Fruit fly (Drosophila melanogaster) whole organism, embryonic: ENCODE results near the gene ATPsynB.
A peak's percentile ranks its signal among the peaks of the same experiment; 100 is the strongest.

Experiments used
- Atf6 ChIP-seq: fragments of 200-800 bp; sonication (Bioruptor generic); IDR thresholded peaks from 2 replicates; pipeline ENCODE4 v1.3.6; 2022; ENCODE audit warnings: missing biosample characterization, missing genetic modification characterization
- C15 ChIP-seq: fragments of 200-800 bp; sonication (Bioruptor generic); IDR thresholded peaks from 3 replicates; pipeline ENCODE4 v1.3.6; 2022; ENCODE audit warnings: missing biosample characterization, missing genetic modification characterization
- CG10366 ChIP-seq: fragments of 200-800 bp; sonication (Bioruptor generic); IDR thresholded peaks from 2 replicates; pipeline ENCODE4 v1.3.6; 2022; ENCODE audit warnings: missing biosample characterization, missing genetic modification characterization
- CG10431 ChIP-seq: fragments of 200-800 bp; sonication (Bioruptor generic); optimal IDR thresholded peaks from 3 replicates; lab custom pipeline; 2018; ENCODE audit warnings: missing biosample characterization, mild to moderate bottlenecking, missing genetic modification characterization
- CG10543 ChIP-seq: fragments of 200-800 bp; sonication (Bioruptor generic); optimal IDR thresholded peaks from 3 replicates; lab custom pipeline; 2017; ENCODE audit warnings: missing biosample characterization, mild to moderate bottlenecking, missing genetic modification characterization, moderate library complexity
- CG10959 ChIP-seq: fragments of 200-800 bp; sonication (Bioruptor generic); IDR thresholded peaks from 2 replicates; pipeline ENCODE4 v1.3.6; 2022; ENCODE audit warnings: missing biosample characterization, missing genetic modification characterization
- CG11247 ChIP-seq: fragments of 200-800 bp; sonication (Bioruptor generic); IDR thresholded peaks from 2 replicates; pipeline ENCODE4 v1.3.6; 2022; ENCODE audit warnings: missing biosample characterization, missing genetic modification characterization
- CG12659 ChIP-seq: fragments of 200-800 bp; sonication (Bioruptor generic); optimal IDR thresholded peaks from 3 replicates; lab custom pipeline; 2017; ENCODE audit warnings: mild to moderate bottlenecking, missing biosample characterization, missing genetic modification reagents, missing genetic modification characterization
- CG13287 ChIP-seq: fragments of 200-800 bp; sonication (Bioruptor generic); IDR thresholded peaks from 2 replicates; pipeline ENCODE4 v1.3.6; 2022; ENCODE audit warnings: missing biosample characterization, missing genetic modification characterization; ENCODE audit not compliant: partially characterized antibody
- CG13624 ChIP-seq: fragments of 200-800 bp; sonication (Bioruptor generic); optimal IDR thresholded peaks from 2 replicates; lab custom pipeline; 2016; ENCODE audit warnings: missing biosample characterization, missing genetic modification characterization
- CG13775 ChIP-seq: fragments of 200-800 bp; sonication (Bioruptor generic); optimal IDR thresholded peaks from 3 replicates; lab custom pipeline; 2017; ENCODE audit warnings: missing biosample characterization, mild to moderate bottlenecking, missing genetic modification characterization
- CG14441 ChIP-seq: fragments of 200-800 bp; sonication (Bioruptor generic); IDR thresholded peaks from 2 replicates; pipeline ENCODE4 v1.3.6; 2022; ENCODE audit warnings: missing biosample characterization, missing genetic modification characterization
- CG17385 ChIP-seq: fragments of 200-800 bp; sonication (Bioruptor generic); optimal IDR thresholded peaks from 3 replicates; lab custom pipeline; 2018; ENCODE audit warnings: missing biosample characterization, mild to moderate bottlenecking, missing genetic modification characterization
- CG18619 ChIP-seq: fragments of 200-800 bp; sonication (Bioruptor generic); optimal IDR thresholded peaks from 3 replicates; lab custom pipeline; 2017; ENCODE audit warnings: missing biosample characterization, mild to moderate bottlenecking, missing genetic modification characterization
- CG32767 ChIP-seq: fragments of 200-800 bp; sonication (Bioruptor generic); IDR thresholded peaks from 2 replicates; pipeline ENCODE4 v1.3.6; 2022; ENCODE audit warnings: missing biosample characterization, missing genetic modification characterization
- CG34224 ChIP-seq: fragments of 200-800 bp; sonication (Bioruptor generic); IDR thresholded peaks from 3 replicates; pipeline ENCODE4 v1.3.6; 2022; ENCODE audit warnings: missing biosample characterization, missing genetic modification characterization; ENCODE audit not compliant: partially characterized antibody
- CG34422 ChIP-seq: fragments of 200-800 bp; sonication (Bioruptor generic); IDR thresholded peaks from 3 replicates; pipeline ENCODE4 v1.3.6; 2022; ENCODE audit warnings: missing biosample characterization, missing genetic modification characterization
- CG43689 ChIP-seq: fragments of 200-800 bp; sonication (Bioruptor generic); IDR thresholded peaks from 2 replicates; pipeline ENCODE4 v1.3.6; 2022; ENCODE audit warnings: missing biosample characterization, missing genetic modification characterization
- CG6813 ChIP-seq: fragments of 200-800 bp; sonication (Bioruptor generic); optimal IDR thresholded peaks from 2 replicates; lab custom pipeline; 2017; ENCODE audit warnings: missing biosample characterization, missing genetic modification characterization, mild to moderate bottlenecking, moderate library complexity, missing genetic modification reagents
- CG7271 ChIP-seq: fragments of 200-800 bp; sonication (Bioruptor generic); optimal IDR thresholded peaks from 2 replicates; lab custom pipeline; 2018; ENCODE audit warnings: missing biosample characterization, mild to moderate bottlenecking, missing genetic modification characterization, moderate library complexity
- CG7556 ChIP-seq: fragments of 200-800 bp; sonication (Bioruptor generic); optimal IDR thresholded peaks from 2 replicates; lab custom pipeline; 2017; ENCODE audit warnings: missing biosample characterization, mild to moderate bottlenecking, missing genetic modification characterization
- CG8089 ChIP-seq: fragments of 200-800 bp; sonication (Bioruptor generic); optimal IDR thresholded peaks from 3 replicates; lab custom pipeline; 2016; ENCODE audit warnings: missing biosample characterization, missing genetic modification characterization
- CG8478 ChIP-seq: fragments of >200 bp; optimal IDR thresholded peaks from 2 replicates; lab custom pipeline; 2018
- CG9609 ChIP-seq: fragments of 200-800 bp; sonication (Bioruptor generic); optimal IDR thresholded peaks from 3 replicates; lab custom pipeline; 2016; ENCODE audit warnings: missing biosample characterization, missing genetic modification characterization
- Dek ChIP-seq: fragments of 200-800 bp; sonication (Bioruptor generic); optimal IDR thresholded peaks from 3 replicates; lab custom pipeline; 2019; ENCODE audit warnings: missing biosample characterization, mild to moderate bottlenecking, missing genetic modification characterization, moderate library complexity
- E2f1 ChIP-seq: fragments of 200-800 bp; sonication (Bioruptor generic); IDR thresholded peaks from 2 replicates; pipeline ENCODE4 v1.3.6; 2022; ENCODE audit warnings: missing biosample characterization, missing genetic modification characterization
- GATAe ChIP-seq: fragments of 200-800 bp; sonication (Bioruptor generic); conservative IDR thresholded peaks from 2 replicates; pipeline ENCODE4 v1.3.6; 2022; ENCODE audit warnings: missing biosample characterization, missing genetic modification characterization
- Gug ChIP-seq: fragments of 200-800 bp; sonication (Bioruptor generic); IDR thresholded peaks from 4 replicates; pipeline ENCODE4 v1.3.6; 2022; ENCODE audit warnings: missing biosample characterization, missing genetic modification characterization
- HLH4C ChIP-seq: fragments of 200-800 bp; sonication (Bioruptor generic); IDR thresholded peaks from 3 replicates; pipeline ENCODE4 v1.3.6; 2022; ENCODE audit warnings: missing biosample characterization, missing genetic modification characterization; ENCODE audit not compliant: partially characterized antibody
- MESR4 ChIP-seq: fragments of 200-800 bp; sonication (Bioruptor generic); optimal IDR thresholded peaks from 2 replicates; lab custom pipeline; 2018; ENCODE audit warnings: missing biosample characterization, mild to moderate bottlenecking, missing genetic modification characterization, moderate library complexity
- Mad ChIP-seq: fragments of 200-800 bp; sonication (Bioruptor generic); optimal IDR thresholded peaks from 2 replicates; lab custom pipeline; 2016; ENCODE audit warnings: missing biosample characterization, missing genetic modification characterization
- NC2α ChIP-seq: fragments of 200-800 bp; sonication (Bioruptor generic); optimal IDR thresholded peaks from 2 replicates; lab custom pipeline; 2016; ENCODE audit warnings: missing biosample characterization, missing genetic modification characterization
- NFAT ChIP-seq: fragments of 200-800 bp; sonication (Bioruptor generic); IDR thresholded peaks from 2 replicates; pipeline ENCODE4 v1.3.6; 2022; ENCODE audit warnings: missing biosample characterization, missing genetic modification characterization
- Nf-YC ChIP-seq: fragments of 200-800 bp; optimal IDR thresholded peaks from 3 replicates; lab custom pipeline; 2019; ENCODE audit warnings: missing biosample characterization, mild to moderate bottlenecking, missing genetic modification characterization, moderate library complexity
- Sox100B ChIP-seq: fragments of 200-800 bp; sonication (Bioruptor generic); optimal IDR thresholded peaks from 3 replicates; lab custom pipeline; 2018; ENCODE audit warnings: missing biosample characterization, mild to moderate bottlenecking, missing genetic modification characterization
- Sry-δ ChIP-seq: fragments of 200-800 bp; sonication (Bioruptor generic); optimal IDR thresholded peaks from 2 replicates; lab custom pipeline; 2016; ENCODE audit warnings: missing biosample characterization, missing genetic modification characterization
- Tbp ChIP-seq: fragments of >200 bp; optimal IDR thresholded peaks from 2 replicates; lab custom pipeline; 2018; ENCODE audit warnings: missing biosample characterization, missing genetic modification characterization
- Xbp1 ChIP-seq: fragments of 200-800 bp; sonication (Bioruptor generic); optimal IDR thresholded peaks from 3 replicates; lab custom pipeline; 2016; ENCODE audit warnings: missing biosample characterization, mild to moderate bottlenecking, missing genetic modification characterization
- YL-1 ChIP-seq: fragments of 200-800 bp; sonication (Bioruptor generic); optimal IDR thresholded peaks from 3 replicates; lab custom pipeline; 2017; ENCODE audit warnings: missing biosample characterization, mild to moderate bottlenecking, missing genetic modification characterization
- crol ChIP-seq: fragments of 200-800 bp; sonication (Bioruptor generic); IDR thresholded peaks from 2 replicates; pipeline ENCODE4 v1.3.6; 2022; ENCODE audit warnings: missing biosample characterization, missing genetic modification characterization
- dpn ChIP-seq, 2 experiments: fragments of 200-800 bp; sonication (Bioruptor generic); optimal IDR thresholded peaks; 3 replicates each; lab custom pipeline; 2016; ENCODE audit warnings: missing biosample characterization in 2 of 2, missing genetic modification characterization in 2 of 2
- hkb ChIP-seq, 2 experiments: fragments of 200-800 bp in 1 of 2; fragments of >200 bp in 1 of 2; sonication (Bioruptor generic) in 1 of 2; IDR thresholded peaks in 1 of 2; optimal IDR thresholded peaks in 1 of 2; 2 replicates each; pipeline versions ENCODE4 v1.3.6 to Lab custom; 2017 to 2022; ENCODE audit warnings: missing biosample characterization in 1 of 2, missing genetic modification characterization in 1 of 2
- lab ChIP-seq: fragments of 200-800 bp; sonication (Bioruptor generic); optimal IDR thresholded peaks from 3 replicates; lab custom pipeline; 2017; ENCODE audit warnings: missing biosample characterization, missing genetic modification characterization, mild to moderate bottlenecking, moderate library complexity, missing genetic modification reagents
- lilli ChIP-seq: fragments of 200-800 bp; sonication (Bioruptor generic); optimal IDR thresholded peaks from 3 replicates; lab custom pipeline; 2016; ENCODE audit warnings: missing biosample characterization, missing genetic modification characterization
- phol ChIP-seq: fragments of 200-800 bp; sonication (Bioruptor generic); optimal IDR thresholded peaks from 3 replicates; lab custom pipeline; 2018; ENCODE audit warnings: missing biosample characterization, mild to moderate bottlenecking, missing genetic modification characterization, moderate library complexity
- pros ChIP-seq: fragments of 200-800 bp; sonication (Bioruptor generic); optimal IDR thresholded peaks from 3 replicates; lab custom pipeline; 2019; ENCODE audit warnings: missing biosample characterization, mild to moderate bottlenecking, missing genetic modification characterization, moderate library complexity
- pzg ChIP-seq: fragments of 200-800 bp; sonication (Bioruptor generic); optimal IDR thresholded peaks from 3 replicates; lab custom pipeline; 2018; ENCODE audit warnings: missing biosample characterization, mild to moderate bottlenecking, missing genetic modification characterization, moderate library complexity
- sens-2 ChIP-seq: fragments of 200-800 bp; sonication (Bioruptor generic); IDR thresholded peaks from 2 replicates; pipeline ENCODE4 v1.3.6; 2022; ENCODE audit warnings: missing biosample characterization, missing genetic modification characterization
- tgo ChIP-seq: fragments of 200-800 bp; sonication (Bioruptor generic); IDR thresholded peaks from 3 replicates; pipeline ENCODE4 v1.3.6; 2022; ENCODE audit warnings: missing biosample characterization, missing genetic modification characterization
- ttk ChIP-seq: fragments of 200-800 bp; sonication (Bioruptor generic); IDR thresholded peaks from 2 replicates; pipeline ENCODE4 v2.1.2; 2022; ENCODE audit warnings: missing biosample characterization, missing genetic modification characterization
- wdn ChIP-seq: fragments of 200-800 bp; sonication (Bioruptor generic); IDR thresholded peaks from 2 replicates; pipeline ENCODE4 v1.3.6; 2022; ENCODE audit warnings: missing biosample characterization, missing genetic modification characterization

The ATPsynB gene

dm6 chr3L:9723108-9723507 lies 6.7 kb upstream of the ATPsynB start, which contains the start of the genes nbs and defl (continued):
- TF ChIP-seq CG12659 (GFP tag; lab: Kevin White, UChicago) (peak; percentile 74), CG43689 (no peak), Mad (GFP tag; lab: Kevin White, UChicago) (peak; percentile 62), NC2α (no peak), hkb (optimal IDR thresholded peaks at IDR 0.05; lab: Kevin White, UChicago) (no peak), hkb (GFP tag; IDR thresholded peaks at IDR 0.05; lab: Robert Waterston, UW) (peak; percentile 20; the same call in 1 of the 2 replicates), CG10366 (GFP tag; lab: Robert Waterston, UW) (peak; percentile 67), CG13624 (GFP tag; lab: Kevin White, UChicago) (peak; percentile 75), phol (tag; lab: Kevin White, UChicago) (peak; percentile 70), CG17385 (GFP tag; lab: Kevin White, UChicago) (peak; percentile 94), CG34224 (no peak), CG8089 (GFP tag; lab: Kevin White, UChicago) (peak; percentile 41), CG7271 (no peak), MESR4 (peak; percentile 24), CG13775 (GFP tag; lab: Kevin White, UChicago) (peak; percentile 39), CG10543 (peak; percentile 55), E2f1 (peak; percentile 72), crol (GFP tag; lab: Robert Waterston, UW) (no peak), CG34422 (peak; percentile 89), lilli (GFP tag; lab: Kevin White, UChicago) (peak; percentile 82), Dek (tag; lab: Kevin White, UChicago) (peak; percentile 31), Xbp1 (GFP tag; lab: Kevin White, UChicago) (peak; percentile 82), tgo (peak; percentile 72; the same call in 2 of the 3 replicates), lab (GFP tag; lab: Kevin White, UChicago) (no peak), CG32767 (GFP tag; lab: Robert Waterston, UW) (peak; percentile 53; the same call in 1 of the 2 replicates), CG10431 (no peak), CG6813 (GFP tag; lab: Kevin White, UChicago) (no peak), Sox100B (no peak), CG18619 (GFP tag; lab: Kevin White, UChicago) (no peak), C15 (peak; percentile 29; the same call in 1 of the 3 replicates), pros (no peak), CG14441 (peak; percentile 86), YL-1 (GFP tag; lab: Kevin White, UChicago) (no peak), Sry-δ (peak; percentile 50), dpn (GFP tag; optimal IDR thresholded peaks at IDR 0.05; lab: Kevin White, UChicago) (peak; percentile 77 to 86), Gug (GFP tag; lab: Robert Waterston, UW) (peak; percentile 61; the same call in 3 of the 4 replicates), Atf6 (GFP tag; lab: Robert Waterston, UW) (peak; percentile 71), ttk (peak; percentile 61), CG11247 (GFP tag; lab: Robert Waterston, UW) (peak; percentile 71), CG10959 (no peak), Nf-YC (peak; percentile 82), NFAT (GFP tag; lab: Robert Waterston, UW) (peak; percentile 67; the same call in 1 of the 2 replicates), CG13287 (GFP tag; lab: Robert Waterston, UW) (peak; percentile 74), Tbp (GFP tag; lab: Kevin White, UChicago) (no peak), CG7556 (GFP tag; lab: Kevin White, UChicago) (peak; percentile 37), CG8478 (no peak), CG9609 (peak; percentile 42), GATAe (GFP tag; lab: Robert Waterston, UW) (peak; percentile 73), HLH4C (no peak), wdn (GFP tag; lab: Robert Waterston, UW) (0 out of 2 replicates have a peak, but pooled peaks have one; percentile 15), pzg (peak; percentile 47), sens-2 (GFP tag; lab: Robert Waterston, UW) (no peak)
